Worm (Caenorhabditis elegans) whole organism, young adult: Measurements from ENCODE around the gene T12E12.6.

Source experiments
- C06A6.2 ChIP-seq: fragments of 200-800 bp; sonication (Bioruptor generic); conservative IDR thresholded peaks from 2 replicates; pipeline ENCODE4 v1.3.6; 2022; ENCODE audit warnings: missing genetic modification characterization, missing compliant biosample characterization
- D2030.7 ChIP-seq: fragments of 200-800 bp; sonication (Bioruptor generic); IDR thresholded peaks from 2 replicates; pipeline ENCODE4 v1.3.6; 2022; ENCODE audit warnings: missing genetic modification reagents, missing genetic modification characterization, missing compliant biosample characterization
- F22D6.2 ChIP-seq: sonication (generic microtip); optimal IDR thresholded peaks from 2 replicates; lab custom pipeline; 2016; ENCODE audit warnings: mild to moderate bottlenecking, missing genetic modification characterization, missing compliant biosample characterization
- F49E8.2 ChIP-seq: sonication (generic microtip); optimal IDR thresholded peaks from 3 replicates; lab custom pipeline; 2017; ENCODE audit warnings: missing genetic modification characterization, mild to moderate bottlenecking, missing compliant biosample characterization, antibody characterized with exemption, moderate library complexity; ENCODE audit not compliant: insufficient read depth
- K12H6.12 ChIP-seq: fragments of 200-800 bp; sonication (Bioruptor generic); optimal IDR thresholded peaks from 2 replicates; lab custom pipeline; 2018; ENCODE audit warnings: mild to moderate bottlenecking, missing genetic modification characterization, missing compliant biosample characterization
- Y56A3A.18 ChIP-seq: fragments of 200-800 bp; sonication (Bioruptor generic); IDR thresholded peaks from 2 replicates; pipeline ENCODE4 v1.3.6; 2022; ENCODE audit warnings: missing genetic modification reagents, missing genetic modification characterization, missing compliant biosample characterization
- Y95B8A.8 ChIP-seq: fragments of 200-800 bp; sonication (Bioruptor generic); IDR thresholded peaks from 2 replicates; pipeline ENCODE4 v1.3.6; 2022; ENCODE audit warnings: missing genetic modification reagents, missing genetic modification characterization, missing compliant biosample characterization
- ama-1 ChIP-seq, 3 experiments: fragments of 150-350 bp in 1 of 3; sonication (generic microtip) in 2 of 3; optimal IDR thresholded peaks; 2 replicates each; lab custom pipeline; 2014 to 2018; ENCODE audit warnings: missing biosample characterization in 2 of 3, missing genetic modification characterization in 2 of 3, missing genetic modification reagents in 2 of 3
- atf-7 ChIP-seq: sonication (generic microtip); optimal IDR thresholded peaks from 2 replicates; lab custom pipeline; 2017; ENCODE audit warnings: mild to moderate bottlenecking, missing genetic modification characterization, missing compliant biosample characterization
- attf-5 ChIP-seq: fragments of 200-800 bp; sonication (Bioruptor generic); optimal IDR thresholded peaks from 2 replicates; lab custom pipeline; 2018; ENCODE audit warnings: mild to moderate bottlenecking, missing genetic modification characterization, missing compliant biosample characterization
- cebp-1 ChIP-seq, 2 experiments: fragments of 200-800 bp in 1 of 2; sonication (Bioruptor generic) in 1 of 2; sonication (generic microtip) in 1 of 2; IDR thresholded peaks in 1 of 2; optimal IDR thresholded peaks in 1 of 2; 2 replicates each; pipeline versions ENCODE4 v1.3.6 to Lab custom; 2017 to 2022; ENCODE audit warnings: missing compliant biosample characterization in 2 of 2, missing genetic modification characterization in 2 of 2, mild to moderate bottlenecking in 1 of 2, missing genetic modification reagents in 1 of 2, moderate library complexity in 1 of 2
- ceh-100 ChIP-seq: fragments of 200-800 bp; sonication (Bioruptor generic); IDR thresholded peaks from 2 replicates; pipeline ENCODE4 v1.3.6; 2022; ENCODE audit warnings: missing genetic modification reagents, missing genetic modification characterization, missing compliant biosample characterization
- ceh-27 ChIP-seq: fragments of 200-800 bp; sonication (Bioruptor generic); optimal IDR thresholded peaks from 2 replicates; lab custom pipeline; 2018; ENCODE audit warnings: mild to moderate bottlenecking, missing genetic modification characterization, moderate library complexity, missing compliant biosample characterization
- ceh-79 ChIP-seq: sonication (generic microtip); optimal IDR thresholded peaks from 2 replicates; lab custom pipeline; 2017; ENCODE audit warnings: mild to moderate bottlenecking, missing genetic modification characterization, missing compliant biosample characterization
- fkh-3 ChIP-seq: sonication (generic microtip); optimal IDR thresholded peaks from 2 replicates; lab custom pipeline; 2016; ENCODE audit warnings: mild to moderate bottlenecking, missing genetic modification characterization, missing compliant biosample characterization
- hlh-26 ChIP-seq: fragments of 200-800 bp; sonication (Bioruptor generic); conservative IDR thresholded peaks from 2 replicates; pipeline ENCODE4 v1.3.6; 2022; ENCODE audit warnings: missing genetic modification reagents, missing genetic modification characterization, missing compliant biosample characterization
- lag-1 ChIP-seq: fragments of 200-800 bp; sonication (Bioruptor generic); IDR thresholded peaks from 2 replicates; pipeline ENCODE4 v1.3.6; 2022; ENCODE audit warnings: missing genetic modification reagents, missing genetic modification characterization, missing compliant biosample characterization
- let-526 ChIP-seq: fragments of 200-800 bp; sonication (Bioruptor generic); IDR thresholded peaks from 2 replicates; pipeline ENCODE4 v1.3.6; 2022; ENCODE audit warnings: missing genetic modification reagents, missing genetic modification characterization, missing compliant biosample characterization
- mel-28 ChIP-seq: sonication (generic microtip); optimal IDR thresholded peaks from 2 replicates; lab custom pipeline; 2016; ENCODE audit warnings: borderline replicate concordance, mild to moderate bottlenecking, missing genetic modification characterization, missing compliant biosample characterization
- mxl-1 ChIP-seq: sonication (generic microtip); optimal IDR thresholded peaks from 2 replicates; lab custom pipeline; 2016; ENCODE audit warnings: missing genetic modification characterization, missing compliant biosample characterization
- nhr-120 ChIP-seq: fragments of 200-800 bp; sonication (Bioruptor generic); IDR thresholded peaks from 2 replicates; pipeline ENCODE4 v1.3.6; 2022; ENCODE audit warnings: missing genetic modification characterization, missing compliant biosample characterization
- nhr-27 ChIP-seq: fragments of 200-800 bp; sonication (Bioruptor generic); optimal IDR thresholded peaks from 2 replicates; lab custom pipeline; 2018; ENCODE audit warnings: mild to moderate bottlenecking, missing genetic modification characterization, moderate library complexity, missing compliant biosample characterization
- pbrm-1 ChIP-seq: fragments of 200-800 bp; sonication (Bioruptor generic); IDR thresholded peaks from 2 replicates; pipeline ENCODE4 v1.3.6; 2022; ENCODE audit warnings: missing genetic modification reagents, missing genetic modification characterization, missing compliant biosample characterization
- rec-8 ChIP-seq, 2 experiments: sonication (generic microtip); optimal IDR thresholded peaks; 2 replicates each; lab custom pipeline; 2016; ENCODE audit warnings: mild to moderate bottlenecking in 2 of 2, missing genetic modification characterization in 2 of 2, missing genetic modification reagents in 2 of 2, missing genotype in 2 of 2, missing biosample characterization in 1 of 2, missing compliant biosample characterization in 1 of 2, moderate library complexity in 1 of 2
- snpc-4 ChIP-seq, 5 experiments: fragments of 150-350 bp in 1 of 5; sonication (generic microtip) in 4 of 5; optimal IDR thresholded peaks; 2 replicates each; lab custom pipeline; 2014 to 2018; ENCODE audit warnings: missing genetic modification characterization in 5 of 5, missing biosample characterization in 3 of 5, antibody characterized with exemption in 2 of 5, mild to moderate bottlenecking in 2 of 5, missing compliant biosample characterization in 2 of 5, missing genotype in 2 of 5, moderate library complexity in 2 of 5, missing genetic modification reagents in 1 of 5
- sptf-2 ChIP-seq: fragments of 200-800 bp; sonication (Bioruptor generic); optimal IDR thresholded peaks from 2 replicates; lab custom pipeline; 2018; ENCODE audit warnings: mild to moderate bottlenecking, missing genetic modification characterization, missing compliant biosample characterization
- unc-62 ChIP-seq: fragments of 150-350 bp; optimal IDR thresholded peaks from 2 replicates; lab custom pipeline; 2014; ENCODE audit warnings: missing biosample characterization, missing genetic modification reagents, missing genetic modification characterization
- ztf-25 ChIP-seq: fragments of 200-800 bp; sonication (Bioruptor generic); IDR thresholded peaks from 2 replicates; pipeline ENCODE4 v1.3.6; 2022; ENCODE audit warnings: missing genetic modification reagents, missing genetic modification characterization, missing compliant biosample characterization
- ztf-6 ChIP-seq: fragments of 200-800 bp; sonication (Bioruptor generic); IDR thresholded peaks from 2 replicates; pipeline ENCODE4 v1.3.6; 2022; ENCODE audit warnings: missing genetic modification reagents, missing genetic modification characterization, missing compliant biosample characterization

Gene T12E12.6

DNA sequence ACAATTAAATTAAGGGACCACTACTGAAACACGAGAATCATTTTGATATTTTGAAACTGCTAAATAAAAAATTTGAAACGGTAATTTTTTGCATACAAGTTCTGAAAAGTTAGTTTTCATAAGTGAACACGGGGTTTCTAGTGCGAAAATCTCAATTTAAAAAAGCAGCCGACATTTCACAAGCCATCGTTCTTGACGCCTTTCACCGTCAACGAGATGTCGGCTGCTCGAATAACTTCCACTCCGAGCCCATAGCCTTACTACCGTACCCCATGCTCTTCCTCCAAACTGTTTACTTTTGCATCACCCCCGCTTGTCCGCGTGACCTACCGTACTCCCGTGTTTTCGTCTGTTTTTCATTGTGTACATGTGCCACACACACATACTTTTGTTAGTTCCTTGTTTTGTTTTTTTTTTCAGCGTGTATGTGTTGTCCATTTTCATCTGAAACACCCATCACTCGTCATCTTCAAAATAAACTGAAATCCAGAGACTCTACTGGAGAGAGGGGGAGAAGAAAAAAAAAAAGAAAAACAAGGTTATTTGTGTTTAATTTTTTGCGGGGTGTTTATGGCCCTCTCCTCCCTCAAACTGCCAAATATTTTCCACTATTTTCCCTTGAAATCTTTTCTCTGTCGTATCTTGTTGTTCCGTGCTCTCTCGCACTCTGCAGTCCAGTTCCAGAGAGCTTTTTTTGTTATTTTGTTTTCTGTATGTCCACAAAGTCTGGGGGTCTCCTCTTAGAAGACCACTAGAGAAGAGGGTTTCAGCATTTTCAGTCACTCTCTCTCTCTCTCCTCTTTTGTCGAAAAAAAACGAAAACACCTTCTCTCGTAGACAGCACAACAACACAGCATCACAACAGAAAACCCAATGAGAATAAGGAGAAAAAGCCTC is 14.3 kb upstream of the T12E12.6 start:
- TF ChIP-seq mel-28 (tag; lab: Kevin White, UChicago) (no peak), ztf-6 (no peak), pbrm-1 (GFP tag; lab: Robert Waterston, UW) (no peak), snpc-4 (GFP tag; optimal IDR thresholded peaks at IDR 0.05; lab: Kevin White, UChicago) (no peak), snpc-4 (tag; optimal IDR thresholded peaks at IDR 0.05; lab: Kevin White, UChicago) (peak in 3 of 4 experiments; percentile 17 to 68 (median 66)), cebp-1 (GFP tag; IDR thresholded peaks at IDR 0.05; lab: Robert Waterston, UW) (no peak), cebp-1 (tag; optimal IDR thresholded peaks at IDR 0.05; lab: Kevin White, UChicago) (no peak), ceh-100 (GFP tag; lab: Robert Waterston, UW) (no peak), F49E8.2 (tag; lab: Kevin White, UChicago) (no peak), K12H6.12 (tag; lab: Kevin White, UChicago) (peak; percentile 36), ztf-25 (no peak), ama-1 (optimal IDR thresholded peaks at IDR 0.05; lab: Kevin White, UChicago) (no peak), ama-1 (GFP tag; optimal IDR thresholded peaks at IDR 0.05; lab: Kevin White, UChicago) (no peak), Y95B8A.8 (GFP tag; lab: Robert Waterston, UW) (no peak), lag-1 (GFP tag; lab: Robert Waterston, UW) (no peak), atf-7 (tag; lab: Kevin White, UChicago) (no peak)

DNA sequence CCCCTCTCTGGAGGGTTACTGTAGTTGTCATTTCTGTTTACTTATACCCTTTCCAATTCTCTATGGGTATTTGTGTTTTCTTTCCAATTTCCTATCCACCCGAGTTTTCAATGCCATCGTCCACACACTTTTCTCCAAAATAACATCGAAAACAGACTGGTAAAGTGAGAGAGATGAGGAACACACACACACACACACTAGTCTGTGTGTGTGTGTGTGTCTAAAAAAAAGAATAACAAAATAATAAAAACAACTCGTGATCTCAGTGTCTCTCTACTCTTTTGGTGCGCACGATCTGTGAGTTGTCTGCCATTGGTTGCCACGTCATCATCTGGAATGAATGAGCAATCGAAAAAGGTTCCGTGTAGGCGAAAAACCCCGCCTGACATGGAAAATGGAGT is 12.4 kb upstream of the T12E12.6 start:
- TF ChIP-seq ceh-27 (GFP tag; lab: Kevin White, UChicago): peak; percentile 28
- TF ChIP-seq K12H6.12 (tag; lab: Kevin White, UChicago): peak; percentile 70
- TF ChIP-seq Y56A3A.18 (GFP tag; lab: Robert Waterston, UW): no peak
- TF ChIP-seq, all 124 proteins: peak for 2

DNA sequence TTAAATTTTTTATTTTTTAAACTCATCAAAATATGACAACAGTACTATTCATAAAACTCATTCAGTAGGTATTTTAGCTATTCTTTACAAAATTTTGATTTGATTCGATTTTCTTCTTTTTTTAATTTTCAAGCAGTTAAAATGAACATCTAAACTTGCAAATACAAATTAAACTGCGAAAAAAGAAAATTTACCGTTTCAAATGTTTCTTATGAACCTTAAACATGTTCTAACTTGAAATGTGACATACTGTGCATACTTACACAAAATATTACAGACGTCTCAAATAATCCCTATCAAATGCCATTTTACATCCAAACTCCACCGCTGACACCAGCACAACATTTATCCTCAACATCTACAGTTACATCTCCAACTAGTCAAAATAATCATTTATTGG is 10.5 kb upstream of the T12E12.6 start, which contains the start of gene fkh-7:
TSS of gene fkh-7 (plus strand) at position 301 of the 400 bp plus-strand sequence.
- TF ChIP-seq mxl-1 (tag; lab: Kevin White, UChicago): no peak
- no peak for TF ChIP-seq let-526 (GFP tag; lab: Robert Waterston, UW)
- TF ChIP-seq ceh-79: no peak

DNA sequence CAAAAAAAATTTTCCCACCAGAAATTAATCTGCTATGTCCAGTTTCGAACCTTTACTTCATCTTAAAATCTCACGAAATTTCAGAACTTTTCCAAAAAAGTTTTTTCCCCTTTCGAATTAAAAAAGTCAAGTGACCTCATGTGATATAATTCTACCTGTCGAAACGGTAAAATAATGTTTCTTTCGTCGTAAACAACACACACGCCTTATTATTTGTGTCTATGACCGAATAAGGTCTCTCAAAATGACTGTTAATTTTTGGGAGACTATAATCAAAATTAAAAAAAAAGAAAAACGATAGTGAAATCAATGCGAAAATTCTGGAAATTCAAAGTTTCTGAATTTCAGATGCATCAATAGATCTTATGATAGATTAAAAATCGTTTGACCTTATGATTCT is 9.3 kb upstream of the T12E12.6 start:
- TF ChIP-seq sptf-2 (no peak), nhr-120 (GFP tag; lab: Robert Waterston, UW) (no peak), C06A6.2 (GFP tag; lab: Robert Waterston, UW) (no peak), F22D6.2 (tag; lab: Kevin White, UChicago) (no peak), D2030.7 (GFP tag; lab: Robert Waterston, UW) (no peak), fkh-3 (tag; lab: Kevin White, UChicago) (no peak), rec-8 (tag; optimal IDR thresholded peaks at IDR 0.05; lab: Kevin White, UChicago) (no peak), attf-5 (GFP tag; lab: Kevin White, UChicago) (no peak), hlh-26 (GFP tag; lab: Robert Waterston, UW) (no peak), nhr-27 (no peak), unc-62 (GFP tag; lab: Kevin White, UChicago) (no peak)
